Worm (Caenorhabditis elegans): ENCODE data around the gene insc-1.

insc-1 gene

ce11 chrII:7358489-7358943 lies at the start of gene insc-1:
TSS of gene insc-1 (plus strand) at chrII:7358893.
- TF ChIP-seq dao-5 (tag; optimal IDR thresholded peaks at IDR 0.05) (no peak), W03F9.2 (tag; optimal IDR thresholded peaks at IDR 0.05) (no peak), him-1 (tag; optimal IDR thresholded peaks at IDR 0.05) (no peak)

- TF ChIP-seq him-1 (tag; optimal IDR thresholded peaks at IDR 0.05), result no peak
- no peak for TF ChIP-seq W03F9.2 (tag; optimal IDR thresholded peaks at IDR 0.05)
- TF ChIP-seq dao-5 (tag; optimal IDR thresholded peaks at IDR 0.05), result no peak
These were observed 48.7 kb upstream of the insc-1 start, which contains the start of the genes F45E12.5 and cnep-1 for ce11 chrII:7310023-7310422. TSS of gene F45E12.5 (minus strand) at chrII:7310115. TSS of gene cnep-1 (plus strand) at chrII:7310348.

ce11 chrII:7314083-7314482 lies 44.6 kb upstream of the insc-1 start, which contains the start of gene F45E12.6:
TSS of gene F45E12.6 (minus strand) at chrII:7314183.
- TF ChIP-seq W03F9.2 (tag; optimal IDR thresholded peaks at IDR 0.05) (no peak), dao-5 (tag; optimal IDR thresholded peaks at IDR 0.05) (no peak), him-1 (tag; optimal IDR thresholded peaks at IDR 0.05) (no peak)

- TF ChIP-seq him-1 (tag; optimal IDR thresholded peaks at IDR 0.05), result no peak
- TF ChIP-seq dao-5 (tag; optimal IDR thresholded peaks at IDR 0.05), result no peak
- no peak for TF ChIP-seq W03F9.2 (tag; optimal IDR thresholded peaks at IDR 0.05)
These were observed 41.2 kb upstream of the insc-1 start, which contains the start of gene F21D12.2 for ce11 chrII:7317468-7317867. TSS of gene F21D12.2 (plus strand) at chrII:7317768.

- TF ChIP-seq W03F9.2 (tag; optimal IDR thresholded peaks at IDR 0.05), result no peak
- TF ChIP-seq him-1 (tag; optimal IDR thresholded peaks at IDR 0.05), result peak; percentile 80
These were observed 39.2 kb upstream of the insc-1 start for ce11 chrII:7319471-7319870.

- TF ChIP-seq W03F9.2 (tag; optimal IDR thresholded peaks at IDR 0.05), result no peak
- no peak for TF ChIP-seq him-1 (tag; optimal IDR thresholded peaks at IDR 0.05)
- TF ChIP-seq dao-5 (tag; optimal IDR thresholded peaks at IDR 0.05), result no peak
These were observed 35.4 kb upstream of the insc-1 start for ce11 chrII:7323317-7323716.

- TF ChIP-seq him-1 (tag; optimal IDR thresholded peaks at IDR 0.05) (no peak), dao-5 (tag; optimal IDR thresholded peaks at IDR 0.05) (no peak), W03F9.2 (tag; optimal IDR thresholded peaks at IDR 0.05) (no peak)
These were observed 34.8 kb upstream of the insc-1 start, which contains the start of gene F21D12.3 for ce11 chrII:7323925-7324324. TSS of gene F21D12.3 (minus strand) at chrII:7324025.

- TF ChIP-seq dao-5 (tag; optimal IDR thresholded peaks at IDR 0.05), result no peak
- no peak for TF ChIP-seq W03F9.2 (tag; optimal IDR thresholded peaks at IDR 0.05)
These were observed 33.6 kb upstream of the insc-1 start for ce11 chrII:7325063-7325480.

ce11 chrII:7326199-7326598 lies 32.5 kb upstream of the insc-1 start:
- TF ChIP-seq him-1 (tag; optimal IDR thresholded peaks at IDR 0.05), result no peak
- TF ChIP-seq W03F9.2 (tag; optimal IDR thresholded peaks at IDR 0.05), result no peak
- TF ChIP-seq dao-5 (tag; optimal IDR thresholded peaks at IDR 0.05), result no peak

ce11 chrII:7326997-7327396 lies 31.7 kb upstream of the insc-1 start:
- TF ChIP-seq him-1 (tag; optimal IDR thresholded peaks at IDR 0.05) (peak; percentile 72), dao-5 (tag; optimal IDR thresholded peaks at IDR 0.05) (no peak)

ce11 chrII:7331224-7331623 lies 27.5 kb upstream of the insc-1 start, which contains the start of gene npax-1:
TSS of gene npax-1 (minus strand) at chrII:7331324.
- TF ChIP-seq W03F9.2 (tag; optimal IDR thresholded peaks at IDR 0.05) (no peak), him-1 (tag; optimal IDR thresholded peaks at IDR 0.05) (no peak), dao-5 (tag; optimal IDR thresholded peaks at IDR 0.05) (no peak)

ce11 chrII:7337469-7337893 lies 21.2 kb upstream of the insc-1 start:
- TF ChIP-seq dao-5 (tag; optimal IDR thresholded peaks at IDR 0.05) (no peak), W03F9.2 (tag; optimal IDR thresholded peaks at IDR 0.05) (peak; percentile 54)

ce11 chrII:7338995-7339394 lies 19.7 kb upstream of the insc-1 start, which contains the start of gene nhr-21:
TSS of gene nhr-21 (plus strand) at chrII:7339229.
- no peak for TF ChIP-seq him-1 (tag; optimal IDR thresholded peaks at IDR 0.05)
- TF ChIP-seq W03F9.2 (tag; optimal IDR thresholded peaks at IDR 0.05), result no peak

ce11 chrII:7340703-7341102 lies 18.0 kb upstream of the insc-1 start:
- TF ChIP-seq dao-5 (tag; optimal IDR thresholded peaks at IDR 0.05) (no peak), W03F9.2 (tag; optimal IDR thresholded peaks at IDR 0.05) (no peak), him-1 (tag; optimal IDR thresholded peaks at IDR 0.05) (no peak)

- TF ChIP-seq W03F9.2 (tag; optimal IDR thresholded peaks at IDR 0.05) (no peak), dao-5 (tag; optimal IDR thresholded peaks at IDR 0.05) (no peak)
These were observed 17.0 kb upstream of the insc-1 start for ce11 chrII:7341572-7342303.

Data from whole organism, L4/young adult.